Worm (Caenorhabditis elegans): ENCODE results near the gene rps-11.

The rps-11 gene

ce11 chrIV:11592165-11592564 is 10.3 kb upstream of the rps-11 start, which contains the start of gene spe-36:
Gene spe-36, minus strand, starts transcription at chrIV:11592265.
- TF ChIP-seq R02D3.7 (tag; optimal IDR thresholded peaks at IDR 0.05) (no peak), Y55F3AM.14 (GFP tag; optimal IDR thresholded peaks at IDR 0.05) (no peak), skn-1 (tag; optimal IDR thresholded peaks at IDR 0.05) (no peak), lin-13 (GFP tag; optimal IDR thresholded peaks at IDR 0.05) (no peak), nhr-6 (tag; optimal IDR thresholded peaks at IDR 0.05) (no peak), nhr-23 (tag; optimal IDR thresholded peaks at IDR 0.05) (no peak), alr-1 (tag; optimal IDR thresholded peaks at IDR 0.05) (no peak), mdl-1 (tag; optimal IDR thresholded peaks at IDR 0.05) (no peak), peb-1 (tag; optimal IDR thresholded peaks at IDR 0.05) (no peak), fos-1 (tag; optimal IDR thresholded peaks at IDR 0.05) (no peak), egl-27 (tag; optimal IDR thresholded peaks at IDR 0.05) (no peak), nhr-25 (tag; optimal IDR thresholded peaks at IDR 0.05) (no peak), mab-5 (tag; optimal IDR thresholded peaks at IDR 0.05) (no peak), nhr-129 (tag; optimal IDR thresholded peaks at IDR 0.05) (no peak), crh-2 (tag; optimal IDR thresholded peaks at IDR 0.05) (no peak), nhr-12 (tag; optimal IDR thresholded peaks at IDR 0.05) (no peak), elt-1 (tag; optimal IDR thresholded peaks at IDR 0.05) (no peak), lsy-2 (tag; optimal IDR thresholded peaks at IDR 0.05) (no peak), sma-9 (GFP tag; optimal IDR thresholded peaks at IDR 0.05) (no peak), sma-9 (tag; optimal IDR thresholded peaks at IDR 0.05) (no peak)

- TF ChIP-seq aly-2 (tag; optimal IDR thresholded peaks at IDR 0.05) (no peak), peb-1 (tag; optimal IDR thresholded peaks at IDR 0.05) (no peak), lin-13 (GFP tag; optimal IDR thresholded peaks at IDR 0.05) (peak; percentile 72), nhr-6 (tag; optimal IDR thresholded peaks at IDR 0.05) (no peak), elt-1 (tag; optimal IDR thresholded peaks at IDR 0.05) (no peak), mab-5 (tag; optimal IDR thresholded peaks at IDR 0.05) (no peak), elt-3 (tag; optimal IDR thresholded peaks at IDR 0.05) (no peak), fos-1 (tag; optimal IDR thresholded peaks at IDR 0.05) (peak; percentile 53), skn-1 (tag; optimal IDR thresholded peaks at IDR 0.05) (no peak), lsy-2 (tag; optimal IDR thresholded peaks at IDR 0.05) (peak in 1 of 2 experiments; percentile 65), ama-1 (optimal IDR thresholded peaks at IDR 0.05) (no peak), sem-4 (tag; optimal IDR thresholded peaks at IDR 0.05) (no peak), nhr-11 (tag; optimal IDR thresholded peaks at IDR 0.05) (no peak), C34F6.9 (tag; optimal IDR thresholded peaks at IDR 0.05) (peak; percentile 51), egl-27 (tag; optimal IDR thresholded peaks at IDR 0.05) (no peak), unc-62 (GFP tag; optimal IDR thresholded peaks at IDR 0.05) (no peak), gmeb-1 (tag; optimal IDR thresholded peaks at IDR 0.05) (peak; percentile 7), mbf-1 (tag; optimal IDR thresholded peaks at IDR 0.05) (no peak), ztf-11 (tag; optimal IDR thresholded peaks at IDR 0.05) (no peak), lin-11 (tag; optimal IDR thresholded peaks at IDR 0.05) (no peak), nhr-12 (tag; optimal IDR thresholded peaks at IDR 0.05) (no peak), nhr-25 (tag; optimal IDR thresholded peaks at IDR 0.05) (no peak), ceh-82 (tag; optimal IDR thresholded peaks at IDR 0.05) (no peak), ztf-1 (GFP tag; conservative IDR thresholded peaks at IDR 0.05) (no peak), sma-9 (GFP tag; optimal IDR thresholded peaks at IDR 0.05) (peak; percentile 51), sma-9 (tag; optimal IDR thresholded peaks at IDR 0.05) (no peak), unc-55 (GFP tag; optimal IDR thresholded peaks at IDR 0.05) (peak; percentile 79), ZK546.5 (tag; optimal IDR thresholded peaks at IDR 0.05) (no peak), Y55F3AM.14 (GFP tag; optimal IDR thresholded peaks at IDR 0.05) (no peak), snpc-4 (tag; optimal IDR thresholded peaks at IDR 0.05) (no peak), crh-2 (tag; optimal IDR thresholded peaks at IDR 0.05) (peak; percentile 27), ztf-4 (tag; optimal IDR thresholded peaks at IDR 0.05) (no peak), unc-39 (tag; optimal IDR thresholded peaks at IDR 0.05) (no peak)
Measured at ce11 chrIV:11592820-11593219, 9.6 kb upstream of the rps-11 start.

- TF ChIP-seq nhr-77 (tag; optimal IDR thresholded peaks at IDR 0.05) (no peak), C34F6.9 (tag; optimal IDR thresholded peaks at IDR 0.05) (peak; percentile 88), sem-4 (tag; optimal IDR thresholded peaks at IDR 0.05) (peak; percentile 92), mab-5 (tag; optimal IDR thresholded peaks at IDR 0.05) (peak; percentile 53), alr-1 (tag; optimal IDR thresholded peaks at IDR 0.05) (peak; percentile 72), aly-2 (tag; optimal IDR thresholded peaks at IDR 0.05) (no peak), mbf-1 (tag; optimal IDR thresholded peaks at IDR 0.05) (no peak), ztf-4 (tag; optimal IDR thresholded peaks at IDR 0.05) (peak; percentile 94), lin-11 (tag; optimal IDR thresholded peaks at IDR 0.05) (peak; percentile 25), nhr-12 (tag; optimal IDR thresholded peaks at IDR 0.05) (no peak), nhr-23 (tag; optimal IDR thresholded peaks at IDR 0.05) (no peak), lin-13 (GFP tag; optimal IDR thresholded peaks at IDR 0.05) (peak; percentile 67), sma-9 (GFP tag; optimal IDR thresholded peaks at IDR 0.05) (peak; percentile 93), sma-9 (tag; optimal IDR thresholded peaks at IDR 0.05) (no peak), Y55F3AM.14 (GFP tag; optimal IDR thresholded peaks at IDR 0.05) (no peak), zag-1 (tag; optimal IDR thresholded peaks at IDR 0.05) (peak; percentile 79), fos-1 (tag; optimal IDR thresholded peaks at IDR 0.05) (peak; percentile 88), nhr-237 (tag; optimal IDR thresholded peaks at IDR 0.05) (no peak), snpc-4 (tag; optimal IDR thresholded peaks at IDR 0.05) (peak; percentile 63), egl-27 (tag; optimal IDR thresholded peaks at IDR 0.05) (peak; percentile 51), peb-1 (tag; optimal IDR thresholded peaks at IDR 0.05) (no peak), mdl-1 (tag; optimal IDR thresholded peaks at IDR 0.05) (peak; percentile 23 to 80), lsy-2 (tag; optimal IDR thresholded peaks at IDR 0.05) (peak; percentile 53 to 85), elt-1 (tag; optimal IDR thresholded peaks at IDR 0.05) (no peak), crh-2 (tag; optimal IDR thresholded peaks at IDR 0.05) (peak; percentile 91), dmd-4 (tag; optimal IDR thresholded peaks at IDR 0.05) (no peak), ZK546.5 (tag; optimal IDR thresholded peaks at IDR 0.05) (no peak), gmeb-1 (tag; optimal IDR thresholded peaks at IDR 0.05) (peak; percentile 65), nhr-21 (tag; optimal IDR thresholded peaks at IDR 0.05) (peak; percentile 77), lin-39 (tag; optimal IDR thresholded peaks at IDR 0.05) (no peak), F13H6.1 (tag; optimal IDR thresholded peaks at IDR 0.05) (peak; percentile 95)
Measured at ce11 chrIV:11593415-11594190, 8.8 kb upstream of the rps-11 start, which contains the start of gene F40F11.3. Gene F40F11.3, minus strand, starts transcription at chrIV:11594003.
